Worm (Caenorhabditis elegans): Measurements from ENCODE around the gene tiar-1.

DNA sequence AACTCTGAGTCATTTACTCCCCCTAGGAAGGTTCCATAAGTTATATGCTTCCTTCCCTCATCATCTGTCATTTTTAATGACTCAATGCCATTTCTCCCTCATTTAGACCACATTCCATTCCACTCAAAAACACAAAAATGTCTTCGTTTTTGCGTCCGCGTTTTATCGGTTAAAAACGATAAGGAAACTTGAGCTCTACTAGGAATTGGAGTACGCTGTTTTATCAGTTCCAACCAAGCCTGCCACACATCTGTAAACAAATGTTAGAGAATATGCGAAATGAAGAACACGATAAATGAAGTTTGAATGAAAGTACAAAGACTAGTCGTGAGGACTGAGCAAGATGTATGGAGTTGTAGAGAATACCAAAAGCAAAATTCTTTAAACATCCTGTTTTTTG lies 33.8 kb upstream of the tiar-1 start:
- no peak for TF ChIP-seq ama-1 (optimal IDR thresholded peaks at IDR 0.05)
- no peak for TF ChIP-seq dve-1 (tag; optimal IDR thresholded peaks at IDR 0.05)
- no peak for TF ChIP-seq hlh-30 (tag; optimal IDR thresholded peaks at IDR 0.05; ENCODE audit: insufficient read depth)
- no peak for TF ChIP-seq fkh-10 (GFP tag; optimal IDR thresholded peaks at IDR 0.05)
- no peak for TF ChIP-seq ceh-18 (tag; optimal IDR thresholded peaks at IDR 0.05)
- no peak for TF ChIP-seq tbx-7 (tag; optimal IDR thresholded peaks at IDR 0.05)
- TF ChIP-seq unc-3 (GFP tag; conservative IDR thresholded peaks at IDR 0.05) = no peak
- no peak for TF ChIP-seq unc-3 (tag; optimal IDR thresholded peaks at IDR 0.05)
- no peak for TF ChIP-seq madf-2 (tag; optimal IDR thresholded peaks at IDR 0.05)
- TF ChIP-seq rnt-1 (tag; optimal IDR thresholded peaks at IDR 0.05) = no peak
- TF ChIP-seq lin-11 (tag; optimal IDR thresholded peaks at IDR 0.05) = no peak
- peak; percentile 93 for TF ChIP-seq elt-2 (tag; optimal IDR thresholded peaks at IDR 0.05)
- TF ChIP-seq dmd-4 (tag; optimal IDR thresholded peaks at IDR 0.05; ENCODE audit: borderline replicate concordance) = no peak
- TF ChIP-seq ceh-30 (tag; optimal IDR thresholded peaks at IDR 0.05) = no peak
